Fruit fly (Drosophila melanogaster) whole organism, embryonic: ENCODE results near the gene Lrpprc2.
A peak's percentile ranks its signal among the peaks of the same experiment; 100 is the strongest.

Source experiments
- Ada2b ChIP-seq: fragments of 200-800 bp; sonication (Bioruptor generic); IDR thresholded peaks from 2 replicates; pipeline ENCODE4 v1.3.6; 2022; ENCODE audit warnings: missing biosample characterization, missing genetic modification characterization
- Adf1 ChIP-seq: fragments of 200-800 bp; sonication (Bioruptor generic); IDR thresholded peaks from 2 replicates; pipeline ENCODE4 v1.3.6; 2022; ENCODE audit warnings: missing biosample characterization, missing genetic modification characterization
- CG10267 ChIP-seq: fragments of 200-800 bp; sonication (Bioruptor generic); optimal IDR thresholded peaks from 2 replicates; lab custom pipeline; 2018; ENCODE audit warnings: missing biosample characterization, mild to moderate bottlenecking, missing genetic modification characterization, moderate library complexity
- CG10543 ChIP-seq: fragments of 200-800 bp; sonication (Bioruptor generic); optimal IDR thresholded peaks from 3 replicates; lab custom pipeline; 2017; ENCODE audit warnings: missing biosample characterization, mild to moderate bottlenecking, missing genetic modification characterization, moderate library complexity
- CG10979 ChIP-seq: fragments of 200-800 bp; sonication (Bioruptor generic); optimal IDR thresholded peaks from 2 replicates; lab custom pipeline; 2018; ENCODE audit warnings: missing biosample characterization, mild to moderate bottlenecking, missing genetic modification characterization, moderate library complexity
- CG11504 ChIP-seq: fragments of 200-800 bp; sonication (Bioruptor generic); optimal IDR thresholded peaks from 3 replicates; lab custom pipeline; 2019; ENCODE audit warnings: missing biosample characterization, mild to moderate bottlenecking, missing genetic modification characterization, moderate library complexity
- CG12299 ChIP-seq: fragments of 200-800 bp; sonication (Bioruptor generic); optimal IDR thresholded peaks from 2 replicates; lab custom pipeline; 2018; ENCODE audit warnings: missing biosample characterization, mild to moderate bottlenecking, missing genetic modification characterization
- CG13296 ChIP-seq: fragments of 200-800 bp; sonication (Bioruptor generic); optimal IDR thresholded peaks from 3 replicates; lab custom pipeline; 2018; ENCODE audit warnings: missing biosample characterization, mild to moderate bottlenecking, missing genetic modification characterization
- CG1603 ChIP-seq: fragments of 200-800 bp; sonication (Bioruptor generic); optimal IDR thresholded peaks from 2 replicates; lab custom pipeline; 2019; ENCODE audit warnings: missing biosample characterization, mild to moderate bottlenecking, missing genetic modification characterization, moderate library complexity
- CG17186 ChIP-seq: fragments of 200-800 bp; sonication (Bioruptor generic); optimal IDR thresholded peaks from 3 replicates; lab custom pipeline; 2017; ENCODE audit warnings: missing biosample characterization, missing genetic modification reagents, missing genetic modification characterization
- CG1832 ChIP-seq: fragments of 200-800 bp; sonication (Bioruptor generic); optimal IDR thresholded peaks from 2 replicates; lab custom pipeline; 2017; ENCODE audit warnings: missing biosample characterization, mild to moderate bottlenecking, missing genetic modification characterization, inconsistent platforms
- CG7372 ChIP-seq: fragments of 200-800 bp; sonication (Bioruptor generic); IDR thresholded peaks from 2 replicates; pipeline ENCODE4 v1.3.6; 2022; ENCODE audit warnings: missing biosample characterization, missing genetic modification characterization
- CG8924 ChIP-seq: fragments of 200-800 bp; optimal IDR thresholded peaks from 3 replicates; lab custom pipeline; 2019; ENCODE audit warnings: missing biosample characterization, mild to moderate bottlenecking, missing genetic modification characterization, moderate library complexity
- Deaf1 ChIP-seq: fragments of 200-800 bp; optimal IDR thresholded peaks from 3 replicates; lab custom pipeline; 2019; ENCODE audit warnings: missing biosample characterization, mild to moderate bottlenecking, missing genetic modification characterization, moderate library complexity
- Dp ChIP-seq: fragments of 200-800 bp; sonication (Bioruptor generic); optimal IDR thresholded peaks from 2 replicates; lab custom pipeline; 2018; ENCODE audit warnings: missing biosample characterization, mild to moderate bottlenecking, missing genetic modification characterization, moderate library complexity
- Drgx ChIP-seq: fragments of 200-800 bp; sonication (Bioruptor generic); IDR thresholded peaks from 2 replicates; pipeline ENCODE4 v1.3.6; 2022; ENCODE audit warnings: missing biosample characterization, missing genetic modification characterization
- Ets65A ChIP-seq: fragments of 200-800 bp; sonication (Bioruptor generic); peaks from one replicate; lab custom pipeline; 2016; ENCODE audit warnings: missing biosample characterization, missing genetic modification characterization
- Fer2 ChIP-seq: fragments of 200-800 bp; sonication (Bioruptor generic); optimal IDR thresholded peaks from 2 replicates; lab custom pipeline; 2018; ENCODE audit warnings: missing biosample characterization, mild to moderate bottlenecking, missing genetic modification characterization, moderate library complexity
- GATAe ChIP-seq: fragments of 200-800 bp; sonication (Bioruptor generic); conservative IDR thresholded peaks from 2 replicates; pipeline ENCODE4 v1.3.6; 2022; ENCODE audit warnings: missing biosample characterization, missing genetic modification characterization
- Kr ChIP-seq: fragments of 200-800 bp; sonication (Bioruptor generic); optimal IDR thresholded peaks from 2 replicates; lab custom pipeline; 2017; ENCODE audit warnings: missing biosample characterization, mild to moderate bottlenecking, missing genetic modification characterization
- MBD-R2 ChIP-seq: fragments of 200-800 bp; sonication (Bioruptor generic); IDR thresholded peaks from 2 replicates; pipeline ENCODE4 v1.3.6; 2022; ENCODE audit warnings: missing biosample characterization, missing genetic modification characterization
- Med ChIP-seq: fragments of 200-800 bp; sonication (Bioruptor generic); peaks from one replicate; lab custom pipeline; 2016; ENCODE audit warnings: missing biosample characterization, missing genetic modification characterization, mild to moderate bottlenecking, inconsistent platforms, moderate library complexity
- NfI ChIP-seq: fragments of 200-800 bp; sonication (Bioruptor generic); optimal IDR thresholded peaks from 3 replicates; lab custom pipeline; 2018; ENCODE audit warnings: missing biosample characterization, mild to moderate bottlenecking, missing genetic modification characterization, moderate library complexity
- TFAM ChIP-seq: fragments of 200-800 bp; sonication (Bioruptor generic); optimal IDR thresholded peaks from 2 replicates; lab custom pipeline; 2017; ENCODE audit warnings: missing biosample characterization, missing genetic modification characterization, inconsistent platforms
- YL-1 ChIP-seq: fragments of 200-800 bp; sonication (Bioruptor generic); optimal IDR thresholded peaks from 3 replicates; lab custom pipeline; 2017; ENCODE audit warnings: missing biosample characterization, mild to moderate bottlenecking, missing genetic modification characterization
- cg ChIP-seq: fragments of 200-800 bp; sonication (Bioruptor generic); optimal IDR thresholded peaks from 3 replicates; lab custom pipeline; 2019; ENCODE audit warnings: missing biosample characterization, mild to moderate bottlenecking, missing genetic modification characterization, moderate library complexity
- chif ChIP-seq, 2 experiments: fragments of 200-800 bp; sonication (Bioruptor generic); optimal IDR thresholded peaks; 3 replicates each; lab custom pipeline; 2016; ENCODE audit warnings: missing biosample characterization in 2 of 2, missing genetic modification characterization in 2 of 2
- chinmo ChIP-seq: fragments of 200-800 bp; sonication (Bioruptor generic); IDR thresholded peaks from 4 replicates; pipeline ENCODE4 v1.3.6; 2022; ENCODE audit warnings: missing biosample characterization, missing genetic modification characterization; ENCODE audit not compliant: partially characterized antibody
- crol ChIP-seq: fragments of 200-800 bp; sonication (Bioruptor generic); IDR thresholded peaks from 2 replicates; pipeline ENCODE4 v1.3.6; 2022; ENCODE audit warnings: missing biosample characterization, missing genetic modification characterization
- crp ChIP-seq, 2 experiments: fragments of 200-800 bp; sonication (Bioruptor generic); optimal IDR thresholded peaks; 2 replicates in 1 of 2; 3 replicates in 1 of 2; lab custom pipeline; 2017; ENCODE audit warnings: missing biosample characterization in 2 of 2, missing genetic modification characterization in 2 of 2, mild to moderate bottlenecking in 1 of 2, moderate library complexity in 1 of 2
- ewg ChIP-seq: fragments of 200-800 bp; sonication (Bioruptor generic); optimal IDR thresholded peaks from 3 replicates; lab custom pipeline; 2017; ENCODE audit warnings: mild to moderate bottlenecking, missing biosample characterization, missing genetic modification reagents, missing genetic modification characterization
- fd102C ChIP-seq: fragments of 200-800 bp; sonication (Bioruptor generic); optimal IDR thresholded peaks from 2 replicates; lab custom pipeline; 2018; ENCODE audit warnings: missing biosample characterization, mild to moderate bottlenecking, missing genetic modification characterization, moderate library complexity
- gsb ChIP-seq: fragments of 200-800 bp; sonication (Bioruptor generic); IDR thresholded peaks from 2 replicates; pipeline ENCODE4 v1.3.6; 2022; ENCODE audit warnings: missing biosample characterization, missing genetic modification characterization
- lola ChIP-seq, 3 experiments: fragments of >200 bp in 2 of 3; fragments of 200-800 bp in 1 of 3; sonication (Bioruptor generic) in 1 of 3; optimal IDR thresholded peaks; 2 replicates each; lab custom pipeline; 2017 to 2019; ENCODE audit warnings: missing biosample characterization in 3 of 3, missing genetic modification characterization in 3 of 3, mild to moderate bottlenecking in 1 of 3, moderate library complexity in 1 of 3
- nerfin-1 ChIP-seq: fragments of 200-800 bp; sonication (Bioruptor generic); optimal IDR thresholded peaks from 3 replicates; lab custom pipeline; 2019; ENCODE audit warnings: missing biosample characterization, mild to moderate bottlenecking, missing genetic modification characterization, moderate library complexity
- onecut ChIP-seq: fragments of 200-800 bp; sonication (Bioruptor generic); IDR thresholded peaks from 2 replicates; pipeline ENCODE4 v1.3.6; 2022; ENCODE audit warnings: missing biosample characterization, missing genetic modification characterization
- p53 ChIP-seq: fragments of 200-800 bp; sonication (Bioruptor generic); optimal IDR thresholded peaks from 2 replicates; lab custom pipeline; 2016; ENCODE audit warnings: missing biosample characterization, missing genetic modification characterization
- pnt ChIP-seq: fragments of 200-800 bp; sonication (Bioruptor generic); optimal IDR thresholded peaks from 3 replicates; lab custom pipeline; 2016; ENCODE audit warnings: missing biosample characterization, missing genetic modification characterization
- prd ChIP-seq, 3 experiments: fragments of >200 bp in 2 of 3; fragments of 200-800 bp in 1 of 3; sonication (Bioruptor generic) in 1 of 3; optimal IDR thresholded peaks in 2 of 3; IDR thresholded peaks in 1 of 3; 2 replicates in 2 of 3; 3 replicates in 1 of 3; pipeline versions ENCODE4 v1.3.6 to Lab custom; 2017 to 2022; ENCODE audit warnings: missing biosample characterization in 1 of 3, missing genetic modification characterization in 1 of 3
- scrt ChIP-seq: fragments of 200-800 bp; sonication (Bioruptor generic); optimal IDR thresholded peaks from 2 replicates; lab custom pipeline; 2018; ENCODE audit warnings: missing biosample characterization, mild to moderate bottlenecking, missing genetic modification characterization, moderate library complexity
- sens ChIP-seq: fragments of 200-800 bp; sonication (Bioruptor generic); peaks from one replicate; lab custom pipeline; 2016; ENCODE audit warnings: missing biosample characterization, missing genetic modification characterization
- sisA ChIP-seq: fragments of 200-800 bp; sonication (Bioruptor generic); IDR thresholded peaks from 2 replicates; pipeline ENCODE4 v1.3.6; 2022; ENCODE audit warnings: missing biosample characterization, missing genetic modification characterization
- slbo ChIP-seq: fragments of 200-800 bp; sonication (Bioruptor generic); IDR thresholded peaks from 2 replicates; pipeline ENCODE4 v1.3.6; 2022; ENCODE audit warnings: missing biosample characterization, missing genetic modification characterization
- slou ChIP-seq: fragments of 200-800 bp; sonication (Bioruptor generic); optimal IDR thresholded peaks from 3 replicates; lab custom pipeline; 2016; ENCODE audit warnings: missing biosample characterization, missing genetic modification characterization

The Lrpprc2 gene

DNA sequence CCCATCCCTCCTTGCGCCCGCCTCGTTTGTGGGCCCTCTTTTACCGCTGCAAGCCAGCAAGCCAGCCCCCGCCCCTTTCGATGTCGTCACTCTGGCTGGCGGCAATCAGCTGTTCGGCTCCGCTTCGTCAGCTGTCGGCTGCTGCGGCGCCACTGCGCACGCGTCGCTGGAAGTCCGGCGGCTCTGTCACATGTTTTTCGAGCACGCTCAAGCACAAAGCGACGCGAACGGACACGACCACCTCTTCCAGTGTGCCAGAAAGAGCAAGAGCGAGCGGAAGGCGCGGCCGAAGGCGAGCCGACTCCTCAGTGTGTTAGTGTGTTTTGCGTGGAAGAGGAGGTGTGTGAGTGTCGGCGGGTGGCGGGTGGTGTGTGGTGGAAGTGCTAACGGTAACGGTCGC lies 51.5 kb downstream of the Lrpprc2 start, which contains the start of gene futsch:
Gene futsch, plus strand, starts transcription at position 106 of the 400 bp plus-strand sequence.
- TF ChIP-seq crp (GFP tag; optimal IDR thresholded peaks at IDR 0.05; lab: Kevin White, UChicago) (peak in 1 of 2 experiments; percentile 71), Adf1 (GFP tag; lab: Robert Waterston, UW) (peak; percentile 13; the same call in 1 of the 2 replicates), Dp (GFP tag; lab: Kevin White, UChicago) (no peak), Kr (GFP tag; lab: Kevin White, UChicago) (no peak), Drgx (GFP tag; lab: Robert Waterston, UW) (no peak), Deaf1 (tag; lab: Kevin White, UChicago) (peak; percentile 97), chinmo (GFP tag; lab: Robert Waterston, UW) (0 out of 4 replicates have a peak, but pooled peaks have one; percentile 9), crol (peak; percentile 27; the same call in 1 of the 2 replicates), CG11504 (tag; lab: Kevin White, UChicago) (no peak), Med (GFP tag; lab: Kevin White, UChicago) (peak; percentile 43), CG1832 (GFP tag; lab: Kevin White, UChicago) (peak; percentile 5), gsb (GFP tag; lab: Robert Waterston, UW) (no peak), CG13296 (GFP tag; lab: Kevin White, UChicago) (no peak), p53 (GFP tag; lab: Kevin White, UChicago) (peak; percentile 51), CG10543 (GFP tag; lab: Kevin White, UChicago) (peak; percentile 11), MBD-R2 (GFP tag; lab: Robert Waterston, UW) (peak; percentile 17; the same call in 1 of the 2 replicates), scrt (GFP tag; lab: Kevin White, UChicago) (peak; percentile 9), cg (GFP tag; lab: Kevin White, UChicago) (peak; percentile 5), onecut (peak; percentile 6; the same call in 1 of the 2 replicates), sens (peak; percentile 0), ewg (GFP tag; lab: Kevin White, UChicago) (peak; percentile 82), chif (GFP tag; optimal IDR thresholded peaks at IDR 0.05; lab: Kevin White, UChicago) (no peak)

dm6 chrX:1407683-1408082 lies 52.7 kb downstream of the Lrpprc2 start:
- TF ChIP-seq CG10979 (tag; lab: Kevin White, UChicago) (peak; percentile 6), CG17186 (no peak), Ets65A (GFP tag; lab: Kevin White, UChicago) (peak; percentile 2), fd102C (no peak), CG7372 (0 out of 2 replicates have a peak, but pooled peaks have one; percentile 44), Med (GFP tag; lab: Kevin White, UChicago) (peak; percentile 53), CG1603 (peak; percentile 1), slbo (0 out of 2 replicates have a peak, but pooled peaks have one; percentile 12), CG12299 (no peak), CG10267 (no peak), sens (peak; percentile 71), pnt (GFP tag; lab: Kevin White, UChicago) (no peak), Fer2 (tag; lab: Kevin White, UChicago) (no peak), sisA (GFP tag; lab: Robert Waterston, UW) (0 out of 2 replicates have a peak, but pooled peaks have one; percentile 12), nerfin-1 (peak; percentile 36), YL-1 (GFP tag; lab: Kevin White, UChicago) (no peak), CG11504 (tag; lab: Kevin White, UChicago) (peak; percentile 7), slou (GFP tag; lab: Kevin White, UChicago) (no peak), lola (GFP tag; optimal IDR thresholded peaks at IDR 0.05; lab: Kevin White, UChicago) (no peak), Ada2b (GFP tag; lab: Robert Waterston, UW) (no peak), CG8924 (tag; lab: Kevin White, UChicago) (no peak), GATAe (GFP tag; lab: Robert Waterston, UW) (no peak), NfI (GFP tag; lab: Kevin White, UChicago) (no peak), prd (optimal IDR thresholded peaks at IDR 0.05; lab: Kevin White, UChicago) (no peak), prd (GFP tag; IDR thresholded peaks at IDR 0.05; lab: Robert Waterston, UW) (0 out of 3 replicates have a peak, but pooled peaks have one; percentile 26), TFAM (GFP tag; lab: Kevin White, UChicago) (no peak)
